Fruit fly (Drosophila melanogaster): ENCODE data around the gene TM9SF3.

TM9SF3 gene

dm6 chr3L:5611732-5612250, 8.0 kb upstream of the TM9SF3 start:
- TF ChIP-seq CG33017 (tag; optimal IDR thresholded peaks at IDR 0.05) (peak; percentile 58), CG7101 (tag; optimal IDR thresholded peaks at IDR 0.05) (peak; percentile 14), CG14711 (tag; optimal IDR thresholded peaks at IDR 0.05) (peak; percentile 22), cnc (optimal IDR thresholded peaks at IDR 0.05) (no peak), tj (GFP tag; optimal IDR thresholded peaks at IDR 0.05) (no peak), Hr96 (GFP tag; optimal IDR thresholded peaks at IDR 0.05) (no peak), toe (GFP tag; optimal IDR thresholded peaks at IDR 0.05) (no peak), Clk (GFP tag; optimal IDR thresholded peaks at IDR 0.05) (no peak), CG12768 (GFP tag; optimal IDR thresholded peaks at IDR 0.05) (no peak), kay (GFP tag; ENCODE audit: borderline replicate concordance) (peak; percentile 66), CG11617 (GFP tag; optimal IDR thresholded peaks at IDR 0.05) (no peak), CG7045 (GFP tag; optimal IDR thresholded peaks at IDR 0.05) (peak; percentile 25), pad (GFP tag; optimal IDR thresholded peaks at IDR 0.05) (no peak), ovo (GFP tag; optimal IDR thresholded peaks at IDR 0.05) (no peak), CG5204 (GFP tag; optimal IDR thresholded peaks at IDR 0.05) (no peak), bab1 (GFP tag; optimal IDR thresholded peaks at IDR 0.05) (no peak), cic (GFP tag; optimal IDR thresholded peaks at IDR 0.05) (no peak), Crg-1 (GFP tag; optimal IDR thresholded peaks at IDR 0.05) (no peak), CG1620 (GFP tag; optimal IDR thresholded peaks at IDR 0.05) (no peak), Mnt (GFP tag; optimal IDR thresholded peaks at IDR 0.05) (no peak)

dm6 chr3L:5610582-5610981, 6.8 kb upstream of the TM9SF3 start:
- TF ChIP-seq pad (GFP tag; optimal IDR thresholded peaks at IDR 0.05) = no peak
- no peak for TF ChIP-seq Hr96 (GFP tag; optimal IDR thresholded peaks at IDR 0.05)
- no peak for TF ChIP-seq ovo (GFP tag; optimal IDR thresholded peaks at IDR 0.05)
- TF ChIP-seq cnc (optimal IDR thresholded peaks at IDR 0.05) = no peak
- TF ChIP-seq Clk (GFP tag; optimal IDR thresholded peaks at IDR 0.05) = no peak
- TF ChIP-seq CG1620 (GFP tag; optimal IDR thresholded peaks at IDR 0.05) = no peak
- peak; percentile 24 for TF ChIP-seq CG7101 (tag; optimal IDR thresholded peaks at IDR 0.05)
- TF ChIP-seq tj (GFP tag; optimal IDR thresholded peaks at IDR 0.05) = peak; percentile 28
- TF ChIP-seq CG12768 (GFP tag; optimal IDR thresholded peaks at IDR 0.05) = peak; percentile 47
- TF ChIP-seq kay (GFP tag; ENCODE audit: borderline replicate concordance) = no peak
- no peak for TF ChIP-seq CG7045 (GFP tag; optimal IDR thresholded peaks at IDR 0.05)
- TF ChIP-seq CG14711 (tag; optimal IDR thresholded peaks at IDR 0.05) = no peak
- peak; percentile 53 for TF ChIP-seq Mnt (GFP tag; optimal IDR thresholded peaks at IDR 0.05)
- peak; percentile 71 for TF ChIP-seq cic (GFP tag; optimal IDR thresholded peaks at IDR 0.05)
- TF ChIP-seq bab1 (GFP tag; optimal IDR thresholded peaks at IDR 0.05) = peak; percentile 14
- TF ChIP-seq CG5204 (GFP tag; optimal IDR thresholded peaks at IDR 0.05) = no peak
- no peak for TF ChIP-seq CG11617 (GFP tag; optimal IDR thresholded peaks at IDR 0.05)
- no peak for TF ChIP-seq Crg-1 (GFP tag; optimal IDR thresholded peaks at IDR 0.05)
- TF ChIP-seq CG33017 (tag; optimal IDR thresholded peaks at IDR 0.05) = peak; percentile 0

- TF ChIP-seq CG5204 (GFP tag; optimal IDR thresholded peaks at IDR 0.05) (no peak), CG7045 (GFP tag; optimal IDR thresholded peaks at IDR 0.05) (no peak), CG33017 (tag; optimal IDR thresholded peaks at IDR 0.05) (no peak), CG12768 (GFP tag; optimal IDR thresholded peaks at IDR 0.05) (no peak), pad (GFP tag; optimal IDR thresholded peaks at IDR 0.05) (no peak), Mnt (GFP tag; optimal IDR thresholded peaks at IDR 0.05) (no peak), cic (GFP tag; optimal IDR thresholded peaks at IDR 0.05) (no peak), Clk (GFP tag; optimal IDR thresholded peaks at IDR 0.05) (no peak), ovo (GFP tag; optimal IDR thresholded peaks at IDR 0.05) (no peak), CG7101 (tag; optimal IDR thresholded peaks at IDR 0.05) (no peak), toe (GFP tag; optimal IDR thresholded peaks at IDR 0.05) (no peak), bab1 (GFP tag; optimal IDR thresholded peaks at IDR 0.05) (no peak), CG14711 (tag; optimal IDR thresholded peaks at IDR 0.05) (no peak), cnc (optimal IDR thresholded peaks at IDR 0.05) (no peak), tj (GFP tag; optimal IDR thresholded peaks at IDR 0.05) (no peak), kay (GFP tag; ENCODE audit: borderline replicate concordance) (no peak)
Observed at dm6 chr3L:5609493-5609892, 5.7 kb upstream of the TM9SF3 start.

DNA sequence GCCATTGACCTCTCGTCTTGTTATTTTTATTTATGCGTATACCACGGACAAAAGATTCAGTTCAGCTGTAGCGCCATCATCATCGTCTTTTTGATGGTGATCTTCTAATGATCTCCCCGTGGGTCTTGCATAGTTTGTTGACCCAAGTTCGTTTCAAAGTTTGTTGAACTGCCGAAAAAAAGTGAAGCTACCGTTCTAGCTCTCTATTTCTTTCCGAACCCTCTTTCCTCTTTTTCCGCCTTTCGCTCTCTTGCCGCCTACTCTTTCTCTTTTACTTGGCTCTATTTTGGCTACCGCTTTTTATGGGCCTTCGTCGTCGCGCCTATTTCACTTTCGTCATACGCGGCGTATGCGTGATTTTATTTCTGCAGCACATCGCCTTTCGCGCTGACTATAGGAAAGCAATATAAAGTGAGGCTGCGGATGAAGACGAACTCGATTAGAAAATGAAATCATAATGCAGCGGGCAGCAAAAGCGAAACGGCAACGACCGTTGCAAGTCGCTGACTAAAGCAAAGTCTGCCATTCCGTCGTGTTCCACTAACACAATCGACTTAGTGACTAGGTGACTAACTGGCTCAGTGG, 5.1 kb upstream of the TM9SF3 start:
- TF ChIP-seq cic (GFP tag; optimal IDR thresholded peaks at IDR 0.05) (no peak), CG14711 (tag; optimal IDR thresholded peaks at IDR 0.05) (no peak), kay (GFP tag; ENCODE audit: borderline replicate concordance) (no peak), tj (GFP tag; optimal IDR thresholded peaks at IDR 0.05) (no peak), bab1 (GFP tag; optimal IDR thresholded peaks at IDR 0.05) (no peak), CG33017 (tag; optimal IDR thresholded peaks at IDR 0.05) (no peak)

dm6 chr3L:5608128-5608527, 4.3 kb upstream of the TM9SF3 start, which contains the start of gene Eaf6:
Gene Eaf6, minus strand, starts transcription at chr3L:5608300.
- TF ChIP-seq ovo (GFP tag; optimal IDR thresholded peaks at IDR 0.05) (no peak), Mnt (GFP tag; optimal IDR thresholded peaks at IDR 0.05) (peak; percentile 19)

DNA sequence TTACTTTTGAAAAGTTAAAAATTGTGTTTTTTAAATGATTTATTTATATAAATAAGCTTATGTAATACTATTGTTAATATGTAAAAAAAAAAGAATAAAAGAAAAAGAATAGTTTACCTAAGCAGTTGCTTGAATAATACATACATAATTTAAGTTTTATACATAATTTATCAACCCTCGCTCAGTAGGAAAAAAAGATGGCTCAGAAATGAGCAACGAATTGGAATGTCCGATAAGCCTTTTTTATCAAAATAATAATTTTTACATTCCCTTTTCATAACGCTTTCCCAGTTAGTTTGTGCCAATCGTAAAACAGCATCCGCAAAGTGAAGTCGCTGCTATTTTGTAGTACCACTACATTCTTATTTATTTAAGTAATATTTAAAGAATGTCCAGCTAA, 711 bp upstream of the TM9SF3 start, which contains the start of gene mthl2:
Gene mthl2 (plus strand): TSS at position 301 of the 400 bp plus-strand sequence.
- TF ChIP-seq tj (GFP tag; optimal IDR thresholded peaks at IDR 0.05) (no peak), kay (GFP tag; ENCODE audit: borderline replicate concordance) (peak; percentile 14)

- TF ChIP-seq CG11617 (GFP tag; optimal IDR thresholded peaks at IDR 0.05) (no peak), bab1 (GFP tag; optimal IDR thresholded peaks at IDR 0.05) (no peak), pad (GFP tag; optimal IDR thresholded peaks at IDR 0.05) (no peak), CG7101 (tag; optimal IDR thresholded peaks at IDR 0.05) (no peak), toe (GFP tag; optimal IDR thresholded peaks at IDR 0.05) (no peak), CG12768 (GFP tag; optimal IDR thresholded peaks at IDR 0.05) (no peak), Hr96 (GFP tag; optimal IDR thresholded peaks at IDR 0.05) (no peak), kay (GFP tag; ENCODE audit: borderline replicate concordance) (no peak), Mnt (GFP tag; optimal IDR thresholded peaks at IDR 0.05) (no peak), ovo (GFP tag; optimal IDR thresholded peaks at IDR 0.05) (no peak), CG5204 (GFP tag; optimal IDR thresholded peaks at IDR 0.05) (no peak)
Observed at dm6 chr3L:5599592-5599991, 4.2 kb downstream of the TM9SF3 start, which contains the start of gene CG10591. Gene CG10591, minus strand, starts transcription at chr3L:5599692.

Data from whole organism, adult.